Fruit fly (Drosophila melanogaster) whole organism: ENCODE results near the gene Eip63E.

Source experiments
- CG8478 ChIP-seq: fragments of >200 bp; optimal IDR thresholded peaks from 2 replicates; lab custom pipeline; 2018; ENCODE audit warnings: inconsistent platforms
- Dll ChIP-seq: fragments of >200 bp; optimal IDR thresholded peaks from 2 replicates; lab custom pipeline; 2017
- EcR ChIP-seq, 2 experiments: fragments of >200 bp; optimal IDR thresholded peaks; 2 replicates each; lab custom pipeline; 2017; ENCODE audit warnings: missing biosample characterization in 2 of 2, missing genetic modification characterization in 2 of 2, missing genetic modification reagents in 2 of 2
- pan ChIP-seq: fragments of >200 bp; optimal IDR thresholded peaks from 2 replicates; lab custom pipeline; 2017
- psq ChIP-seq: fragments of >200 bp; optimal IDR thresholded peaks from 2 replicates; lab custom pipeline; 2017
- usp ChIP-seq: fragments of >200 bp; optimal IDR thresholded peaks from 2 replicates; lab custom pipeline; 2017; ENCODE audit warnings: missing biosample characterization, missing genetic modification characterization, mixed read lengths

- TF ChIP-seq CG8478 (lab: Kevin White, UChicago) (no peak), psq (no peak), usp (GFP tag; lab: Kevin White, UChicago) (no peak), Dll (no peak), EcR (GFP tag; optimal IDR thresholded peaks at IDR 0.05; lab: Kevin White, UChicago) (no peak), pan (lab: Kevin White, UChicago) (no peak)
Measured at dm6 chr3L:3547113-3547512, 31.6 kb downstream of the Eip63E start.
